Worm (Caenorhabditis elegans) whole organism, L2 larva: ENCODE measurements around the gene B0284.3.
A peak's percentile ranks its signal among the peaks of the same experiment; 100 is the strongest.

ENCODE experiments used
- F13H6.1 ChIP-seq: sonication (generic microtip); optimal IDR thresholded peaks from 2 replicates; lab custom pipeline; 2016; ENCODE audit warnings: missing genetic modification characterization, missing compliant biosample characterization
- R02D3.7 ChIP-seq: fragments of 150-350 bp; optimal IDR thresholded peaks from 2 replicates; lab custom pipeline; 2014; ENCODE audit warnings: missing biosample characterization, missing genetic modification characterization
- Y55F3AM.14 ChIP-seq: fragments of 200-800 bp; sonication (Bioruptor generic); optimal IDR thresholded peaks from 2 replicates; lab custom pipeline; 2018; ENCODE audit warnings: mild to moderate bottlenecking, missing genetic modification characterization, missing compliant biosample characterization
- ZK546.5 ChIP-seq: sonication (generic microtip); optimal IDR thresholded peaks from 2 replicates; lab custom pipeline; 2017; ENCODE audit warnings: missing biosample characterization, missing genetic modification characterization
- alr-1 ChIP-seq: fragments of 150-350 bp; optimal IDR thresholded peaks from 2 replicates; lab custom pipeline; 2014; ENCODE audit warnings: missing biosample characterization, missing genetic modification characterization
- aly-2 ChIP-seq: fragments of 150-350 bp; optimal IDR thresholded peaks from 2 replicates; lab custom pipeline; 2014; ENCODE audit warnings: missing biosample characterization, missing genetic modification characterization
- blmp-1 ChIP-seq: sonication (generic microtip); optimal IDR thresholded peaks from 2 replicates; lab custom pipeline; 2017; ENCODE audit warnings: missing genetic modification characterization, mild to moderate bottlenecking, missing compliant biosample characterization, antibody characterized with exemption, moderate library complexity; ENCODE audit not compliant: insufficient read depth
- ceh-82 ChIP-seq: fragments of 150-350 bp; optimal IDR thresholded peaks from 2 replicates; lab custom pipeline; 2014; ENCODE audit warnings: missing biosample characterization, missing genetic modification characterization
- dmd-4 ChIP-seq: sonication (generic microtip); optimal IDR thresholded peaks from 2 replicates; lab custom pipeline; 2017; ENCODE audit warnings: missing biosample characterization, missing genetic modification characterization
- egl-27 ChIP-seq: sonication (generic microtip); optimal IDR thresholded peaks from 3 replicates; lab custom pipeline; 2017; ENCODE audit warnings: missing biosample characterization, missing genetic modification reagents, missing genetic modification characterization
- elt-3 ChIP-seq: sonication (generic microtip); optimal IDR thresholded peaks from 2 replicates; lab custom pipeline; 2017; ENCODE audit warnings: missing biosample characterization, missing genetic modification characterization
- fos-1 ChIP-seq: fragments of 150-350 bp; optimal IDR thresholded peaks from 2 replicates; lab custom pipeline; 2014; ENCODE audit warnings: missing biosample characterization, missing genetic modification characterization
- gmeb-1 ChIP-seq: fragments of 150-350 bp; optimal IDR thresholded peaks from 2 replicates; lab custom pipeline; 2014; ENCODE audit warnings: missing biosample characterization, missing genetic modification characterization
- lin-11 ChIP-seq: fragments of 150-350 bp; sonication (generic microtip); optimal IDR thresholded peaks from 2 replicates; lab custom pipeline; 2014; ENCODE audit warnings: missing biosample characterization, missing genetic modification characterization, inconsistent platforms, mixed read lengths
- lin-13 ChIP-seq: fragments of 150-350 bp; optimal IDR thresholded peaks from 2 replicates; lab custom pipeline; 2014; ENCODE audit warnings: missing biosample characterization, missing genetic modification reagents, missing genetic modification characterization
- lin-39 ChIP-seq: fragments of 150-350 bp; optimal IDR thresholded peaks from 2 replicates; lab custom pipeline; 2014; ENCODE audit warnings: missing biosample characterization, missing genetic modification reagents, missing genetic modification characterization
- lsy-2 ChIP-seq, 2 experiments: fragments of 150-350 bp in 1 of 2; sonication (generic microtip) in 1 of 2; optimal IDR thresholded peaks; 2 replicates each; lab custom pipeline; 2014 to 2017; ENCODE audit warnings: missing biosample characterization in 2 of 2, missing genetic modification characterization in 2 of 2
- mab-5 ChIP-seq: fragments of 150-350 bp; optimal IDR thresholded peaks from 2 replicates; lab custom pipeline; 2014; ENCODE audit warnings: missing biosample characterization, missing genetic modification characterization
- mbf-1 ChIP-seq: sonication (generic microtip); optimal IDR thresholded peaks from 2 replicates; lab custom pipeline; 2017; ENCODE audit warnings: missing biosample characterization, missing genetic modification characterization
- nhr-10 ChIP-seq: sonication (generic microtip); optimal IDR thresholded peaks from 2 replicates; lab custom pipeline; 2017; ENCODE audit warnings: missing biosample characterization, missing genetic modification characterization
- nhr-11 ChIP-seq: fragments of 150-350 bp; optimal IDR thresholded peaks from 2 replicates; lab custom pipeline; 2014; ENCODE audit warnings: missing biosample characterization, missing genetic modification characterization
- nhr-129 ChIP-seq: fragments of 150-350 bp; optimal IDR thresholded peaks from 2 replicates; lab custom pipeline; 2014; ENCODE audit warnings: missing biosample characterization, missing genetic modification characterization
- nhr-23 ChIP-seq: fragments of 150-350 bp; optimal IDR thresholded peaks from 2 replicates; lab custom pipeline; 2014; ENCODE audit warnings: missing biosample characterization, missing genetic modification reagents, missing genetic modification characterization
- nhr-237 ChIP-seq: fragments of 150-350 bp; optimal IDR thresholded peaks from 2 replicates; lab custom pipeline; 2014; ENCODE audit warnings: missing biosample characterization, missing genetic modification characterization
- nhr-25 ChIP-seq: fragments of 150-350 bp; sonication (generic microtip); optimal IDR thresholded peaks from 3 replicates; lab custom pipeline; 2014; ENCODE audit warnings: missing biosample characterization, missing genetic modification characterization
- nhr-6 ChIP-seq: fragments of 150-350 bp; optimal IDR thresholded peaks from 2 replicates; lab custom pipeline; 2014; ENCODE audit warnings: missing biosample characterization, missing genetic modification characterization
- nhr-77 ChIP-seq: fragments of 150-350 bp; optimal IDR thresholded peaks from 2 replicates; lab custom pipeline; 2014; ENCODE audit warnings: missing biosample characterization, missing genetic modification characterization
- peb-1 ChIP-seq: fragments of 150-350 bp; optimal IDR thresholded peaks from 2 replicates; lab custom pipeline; 2014; ENCODE audit warnings: missing biosample characterization, missing genetic modification characterization
- skn-1 ChIP-seq: sonication (generic microtip); optimal IDR thresholded peaks from 2 replicates; lab custom pipeline; 2017; ENCODE audit warnings: missing biosample characterization, missing genetic modification characterization
- sma-3 ChIP-seq: sonication (generic microtip); optimal IDR thresholded peaks from 2 replicates; lab custom pipeline; 2016; ENCODE audit warnings: missing genetic modification reagents, missing genetic modification characterization, missing compliant biosample characterization
- sma-9 ChIP-seq, 2 experiments: fragments of 150-350 bp in 1 of 2; sonication (generic microtip) in 1 of 2; optimal IDR thresholded peaks; 2 replicates each; lab custom pipeline; 2014 to 2016; ENCODE audit warnings: missing genetic modification characterization in 2 of 2, mild to moderate bottlenecking in 1 of 2, missing biosample characterization in 1 of 2, missing compliant biosample characterization in 1 of 2, missing genetic modification reagents in 1 of 2, moderate library complexity in 1 of 2
- unc-55 ChIP-seq: fragments of 150-350 bp; sonication (generic microtip); optimal IDR thresholded peaks from 3 replicates; lab custom pipeline; 2014; ENCODE audit warnings: missing biosample characterization, missing genetic modification reagents, missing genetic modification characterization
- unc-62 ChIP-seq: fragments of 150-350 bp; optimal IDR thresholded peaks from 2 replicates; lab custom pipeline; 2014; ENCODE audit warnings: missing biosample characterization, missing genetic modification reagents, missing genetic modification characterization
- zag-1 ChIP-seq: fragments of 150-350 bp; optimal IDR thresholded peaks from 2 replicates; lab custom pipeline; 2014; ENCODE audit warnings: missing biosample characterization, missing genetic modification characterization
- ztf-4 ChIP-seq: fragments of 150-350 bp; optimal IDR thresholded peaks from 2 replicates; lab custom pipeline; 2014; ENCODE audit warnings: missing biosample characterization, missing genetic modification characterization

The B0284.3 gene

ce11 chrIII:4362332-4362731, 17.3 kb downstream of the B0284.3 start:
- TF ChIP-seq F13H6.1 (tag; lab: Kevin White, UChicago) (peak; percentile 17), fos-1 (tag; lab: Kevin White, UChicago) (peak; percentile 28), sma-3 (GFP tag; lab: Kevin White, UChicago) (peak; percentile 31), mbf-1 (tag; lab: Kevin White, UChicago) (no peak)

- TF ChIP-seq peb-1 (tag; lab: Kevin White, UChicago) (no peak), gmeb-1 (no peak), unc-62 (GFP tag; lab: Kevin White, UChicago) (no peak), nhr-25 (tag; lab: Kevin White, UChicago) (no peak), egl-27 (tag; lab: Kevin White, UChicago) (no peak), nhr-77 (no peak), mbf-1 (tag; lab: Kevin White, UChicago) (no peak)
- TF ChIP-seq, all 48 proteins: peak for 0
Measured at ce11 chrIII:4359900-4360299, 19.7 kb downstream of the B0284.3 start.

ce11 chrIII:4359208-4359607, 20.4 kb downstream of the B0284.3 start:
- TF ChIP-seq lsy-2 (tag; optimal IDR thresholded peaks at IDR 0.05; lab: Kevin White, UChicago) (peak in 1 of 2 experiments; percentile 2), dmd-4 (no peak), unc-55 (GFP tag; lab: Kevin White, UChicago) (no peak), lin-11 (tag; lab: Kevin White, UChicago) (no peak), unc-62 (GFP tag; lab: Kevin White, UChicago) (no peak), blmp-1 (tag; lab: Kevin White, UChicago) (no peak), gmeb-1 (no peak), R02D3.7 (tag; lab: Kevin White, UChicago) (no peak), aly-2 (tag; lab: Kevin White, UChicago) (no peak)

DNA sequence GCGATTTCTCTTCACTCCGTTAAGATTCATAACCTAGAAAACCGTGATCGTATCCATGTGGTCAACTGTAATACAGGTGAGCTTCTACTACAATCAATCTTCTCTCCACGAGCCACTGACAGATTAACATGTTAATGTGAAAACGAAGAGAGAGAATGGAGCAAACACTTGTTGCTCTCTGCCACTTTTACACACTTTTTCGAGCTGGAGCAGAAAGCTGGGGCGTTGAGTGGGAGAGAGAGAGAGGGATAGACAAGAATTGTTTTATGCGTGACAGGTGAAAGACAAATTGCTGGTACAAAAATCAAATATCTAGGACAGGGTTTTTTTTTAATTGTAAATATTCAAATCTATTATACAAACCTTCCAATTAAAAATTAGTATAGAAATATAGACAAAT, 21.3 kb downstream of the B0284.3 start:
- TF ChIP-seq elt-3 (tag; lab: Kevin White, UChicago) = no peak
- no peak for TF ChIP-seq nhr-11 (tag; lab: Kevin White, UChicago)
- TF ChIP-seq F13H6.1 (tag; lab: Kevin White, UChicago) = peak; percentile 45
- TF ChIP-seq unc-62 (GFP tag; lab: Kevin White, UChicago) = no peak
- TF ChIP-seq nhr-77 = no peak
- TF ChIP-seq mab-5 (tag; lab: Kevin White, UChicago) = peak; percentile 49
- no peak for TF ChIP-seq R02D3.7 (tag; lab: Kevin White, UChicago)
- TF ChIP-seq skn-1 = no peak
- no peak for TF ChIP-seq nhr-25 (tag; lab: Kevin White, UChicago)
- TF ChIP-seq ZK546.5 (tag; lab: Kevin White, UChicago) = no peak
- no peak for TF ChIP-seq peb-1 (tag; lab: Kevin White, UChicago)
- peak in 1 of 2 experiments; percentile 15 for TF ChIP-seq lsy-2 (tag; optimal IDR thresholded peaks at IDR 0.05; lab: Kevin White, UChicago)
- no peak for TF ChIP-seq Y55F3AM.14 (GFP tag; lab: Kevin White, UChicago)
- no peak for TF ChIP-seq egl-27 (tag; lab: Kevin White, UChicago)
- TF ChIP-seq nhr-6 = no peak
- TF ChIP-seq sma-3 (GFP tag; lab: Kevin White, UChicago) = no peak
- no peak for TF ChIP-seq nhr-10 (tag; lab: Kevin White, UChicago)
- no peak for TF ChIP-seq zag-1
- TF ChIP-seq nhr-237 (tag; lab: Kevin White, UChicago) = no peak
- no peak for TF ChIP-seq unc-55 (GFP tag; lab: Kevin White, UChicago)
- TF ChIP-seq lin-13 (GFP tag; lab: Kevin White, UChicago) = no peak
- TF ChIP-seq sma-9 (GFP tag; optimal IDR thresholded peaks at IDR 0.05; lab: Kevin White, UChicago) = peak; percentile 3
- TF ChIP-seq sma-9 (tag; optimal IDR thresholded peaks at IDR 0.05; lab: Kevin White, UChicago) = no peak
- TF ChIP-seq blmp-1 (tag; lab: Kevin White, UChicago) = no peak
- TF ChIP-seq lin-11 (tag; lab: Kevin White, UChicago) = no peak
- no peak for TF ChIP-seq ceh-82 (tag; lab: Kevin White, UChicago)
- no peak for TF ChIP-seq nhr-129 (tag; lab: Kevin White, UChicago)
- no peak for TF ChIP-seq ztf-4 (tag; lab: Kevin White, UChicago)
- TF ChIP-seq alr-1 = no peak
- no peak for TF ChIP-seq dmd-4
- TF ChIP-seq nhr-23 (tag; lab: Kevin White, UChicago) = no peak
- no peak for TF ChIP-seq lin-39
